Fruit fly (Drosophila melanogaster) Kc167 (cell line): Measurements from ENCODE around the gene CG17190.

Source experiments
- Myc ChIP-seq: fragments of >200 bp; optimal IDR thresholded peaks from 2 replicates; lab custom pipeline; 2017; ENCODE audit warnings: missing external identifiers
- Sin3A ChIP-seq: fragments of >200 bp; optimal IDR thresholded peaks from 2 replicates; lab custom pipeline; 2018; ENCODE audit warnings: missing external identifiers
- h ChIP-seq: fragments of >200 bp; optimal IDR thresholded peaks from 3 replicates; lab custom pipeline; 2018; ENCODE audit warnings: missing external identifiers
- insv ChIP-seq: fragments of >200 bp; optimal IDR thresholded peaks from 3 replicates; lab custom pipeline; 2018; ENCODE audit warnings: missing external identifiers
- psq ChIP-seq: fragments of >200 bp; optimal IDR thresholded peaks from 2 replicates; lab custom pipeline; 2017; ENCODE audit warnings: missing external identifiers
- ttk ChIP-seq: sonication (Bioruptor generic); optimal IDR thresholded peaks from 2 replicates; lab custom pipeline; 2017; ENCODE audit warnings: missing external identifiers

DNA sequence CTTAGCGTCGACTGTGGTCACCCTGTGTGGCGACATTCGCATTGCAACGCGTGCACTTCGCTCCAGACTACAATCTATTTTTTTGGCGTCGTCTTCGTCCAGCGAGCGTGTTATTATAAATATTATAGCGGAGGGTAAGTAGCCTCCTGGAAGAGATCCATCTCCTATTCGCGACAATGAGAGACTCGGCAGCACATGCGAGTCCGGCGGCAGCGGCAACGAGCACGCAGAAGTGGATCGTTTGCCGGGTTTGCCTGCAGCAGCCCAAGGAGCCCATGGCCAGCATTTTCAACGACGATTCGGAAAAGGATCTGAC is 18.4 kb upstream of the CG17190 start, which contains the start of gene idc:
- TF ChIP-seq psq (lab: Kevin White, UChicago) = no peak
- TF ChIP-seq Sin3A (lab: Kevin White, UChicago) = no peak
- TF ChIP-seq h (lab: Kevin White, UChicago) = no peak
- no peak for TF ChIP-seq insv
- TF ChIP-seq Myc (lab: Kevin White, UChicago) = no peak
- no peak for TF ChIP-seq ttk (lab: Kevin White, UChicago)
